Worm (Caenorhabditis elegans) whole organism, L2 larva: Measurements from ENCODE around the gene B0353.1.

Experiments
- F13H6.1 ChIP-seq: sonication (generic microtip); optimal IDR thresholded peaks from 2 replicates; lab custom pipeline; 2016; ENCODE audit warnings: missing genetic modification characterization, missing compliant biosample characterization
- R02D3.7 ChIP-seq: fragments of 150-350 bp; optimal IDR thresholded peaks from 2 replicates; lab custom pipeline; 2014; ENCODE audit warnings: missing biosample characterization, missing genetic modification characterization
- Y55F3AM.14 ChIP-seq: fragments of 200-800 bp; sonication (Bioruptor generic); optimal IDR thresholded peaks from 2 replicates; lab custom pipeline; 2018; ENCODE audit warnings: mild to moderate bottlenecking, missing genetic modification characterization, missing compliant biosample characterization
- alr-1 ChIP-seq: fragments of 150-350 bp; optimal IDR thresholded peaks from 2 replicates; lab custom pipeline; 2014; ENCODE audit warnings: missing biosample characterization, missing genetic modification characterization
- aly-2 ChIP-seq: fragments of 150-350 bp; optimal IDR thresholded peaks from 2 replicates; lab custom pipeline; 2014; ENCODE audit warnings: missing biosample characterization, missing genetic modification characterization
- blmp-1 ChIP-seq: sonication (generic microtip); optimal IDR thresholded peaks from 2 replicates; lab custom pipeline; 2017; ENCODE audit warnings: missing genetic modification characterization, mild to moderate bottlenecking, missing compliant biosample characterization, antibody characterized with exemption, moderate library complexity; ENCODE audit not compliant: insufficient read depth
- ceh-16 ChIP-seq: fragments of 150-350 bp; optimal IDR thresholded peaks from 2 replicates; lab custom pipeline; 2014; ENCODE audit warnings: missing biosample characterization, missing genetic modification characterization
- ceh-82 ChIP-seq: fragments of 150-350 bp; optimal IDR thresholded peaks from 2 replicates; lab custom pipeline; 2014; ENCODE audit warnings: missing biosample characterization, missing genetic modification characterization
- crh-2 ChIP-seq: sonication (generic microtip); optimal IDR thresholded peaks from 2 replicates; lab custom pipeline; 2017; ENCODE audit warnings: missing biosample characterization, missing genetic modification characterization
- dmd-4 ChIP-seq: sonication (generic microtip); optimal IDR thresholded peaks from 2 replicates; lab custom pipeline; 2017; ENCODE audit warnings: missing biosample characterization, missing genetic modification characterization
- egl-27 ChIP-seq: sonication (generic microtip); optimal IDR thresholded peaks from 3 replicates; lab custom pipeline; 2017; ENCODE audit warnings: missing biosample characterization, missing genetic modification reagents, missing genetic modification characterization
- elt-1 ChIP-seq: fragments of 150-350 bp; optimal IDR thresholded peaks from 2 replicates; lab custom pipeline; 2014; ENCODE audit warnings: missing biosample characterization, missing genetic modification characterization
- elt-3 ChIP-seq: sonication (generic microtip); optimal IDR thresholded peaks from 2 replicates; lab custom pipeline; 2017; ENCODE audit warnings: missing biosample characterization, missing genetic modification characterization
- gmeb-1 ChIP-seq: fragments of 150-350 bp; optimal IDR thresholded peaks from 2 replicates; lab custom pipeline; 2014; ENCODE audit warnings: missing biosample characterization, missing genetic modification characterization
- lin-13 ChIP-seq: fragments of 150-350 bp; optimal IDR thresholded peaks from 2 replicates; lab custom pipeline; 2014; ENCODE audit warnings: missing biosample characterization, missing genetic modification reagents, missing genetic modification characterization
- lin-39 ChIP-seq: fragments of 150-350 bp; optimal IDR thresholded peaks from 2 replicates; lab custom pipeline; 2014; ENCODE audit warnings: missing biosample characterization, missing genetic modification reagents, missing genetic modification characterization
- mab-5 ChIP-seq: fragments of 150-350 bp; optimal IDR thresholded peaks from 2 replicates; lab custom pipeline; 2014; ENCODE audit warnings: missing biosample characterization, missing genetic modification characterization
- mbf-1 ChIP-seq: sonication (generic microtip); optimal IDR thresholded peaks from 2 replicates; lab custom pipeline; 2017; ENCODE audit warnings: missing biosample characterization, missing genetic modification characterization
- nhr-10 ChIP-seq: sonication (generic microtip); optimal IDR thresholded peaks from 2 replicates; lab custom pipeline; 2017; ENCODE audit warnings: missing biosample characterization, missing genetic modification characterization
- nhr-12 ChIP-seq: fragments of 150-350 bp; optimal IDR thresholded peaks from 2 replicates; lab custom pipeline; 2014; ENCODE audit warnings: missing biosample characterization, missing genetic modification characterization
- nhr-129 ChIP-seq: fragments of 150-350 bp; optimal IDR thresholded peaks from 2 replicates; lab custom pipeline; 2014; ENCODE audit warnings: missing biosample characterization, missing genetic modification characterization
- nhr-21 ChIP-seq: fragments of 150-350 bp; optimal IDR thresholded peaks from 2 replicates; lab custom pipeline; 2014; ENCODE audit warnings: missing biosample characterization, missing genetic modification characterization
- nhr-237 ChIP-seq: fragments of 150-350 bp; optimal IDR thresholded peaks from 2 replicates; lab custom pipeline; 2014; ENCODE audit warnings: missing biosample characterization, missing genetic modification characterization
- nhr-25 ChIP-seq: fragments of 150-350 bp; sonication (generic microtip); optimal IDR thresholded peaks from 3 replicates; lab custom pipeline; 2014; ENCODE audit warnings: missing biosample characterization, missing genetic modification characterization
- nhr-6 ChIP-seq: fragments of 150-350 bp; optimal IDR thresholded peaks from 2 replicates; lab custom pipeline; 2014; ENCODE audit warnings: missing biosample characterization, missing genetic modification characterization
- nhr-77 ChIP-seq: fragments of 150-350 bp; optimal IDR thresholded peaks from 2 replicates; lab custom pipeline; 2014; ENCODE audit warnings: missing biosample characterization, missing genetic modification characterization
- peb-1 ChIP-seq: fragments of 150-350 bp; optimal IDR thresholded peaks from 2 replicates; lab custom pipeline; 2014; ENCODE audit warnings: missing biosample characterization, missing genetic modification characterization
- sem-4 ChIP-seq: fragments of 150-350 bp; optimal IDR thresholded peaks from 2 replicates; lab custom pipeline; 2014; ENCODE audit warnings: missing biosample characterization, missing genetic modification reagents, missing genetic modification characterization
- skn-1 ChIP-seq: sonication (generic microtip); optimal IDR thresholded peaks from 2 replicates; lab custom pipeline; 2017; ENCODE audit warnings: missing biosample characterization, missing genetic modification characterization
- sma-3 ChIP-seq: sonication (generic microtip); optimal IDR thresholded peaks from 2 replicates; lab custom pipeline; 2016; ENCODE audit warnings: missing genetic modification reagents, missing genetic modification characterization, missing compliant biosample characterization
- sma-9 ChIP-seq, 2 experiments: fragments of 150-350 bp in 1 of 2; sonication (generic microtip) in 1 of 2; optimal IDR thresholded peaks; 2 replicates each; lab custom pipeline; 2014 to 2016; ENCODE audit warnings: missing genetic modification characterization in 2 of 2, mild to moderate bottlenecking in 1 of 2, missing biosample characterization in 1 of 2, missing compliant biosample characterization in 1 of 2, missing genetic modification reagents in 1 of 2, moderate library complexity in 1 of 2
- snpc-4 ChIP-seq: fragments of 150-350 bp; optimal IDR thresholded peaks from 2 replicates; lab custom pipeline; 2014; ENCODE audit warnings: missing biosample characterization, missing genetic modification characterization
- unc-39 ChIP-seq: fragments of 150-350 bp; optimal IDR thresholded peaks from 2 replicates; lab custom pipeline; 2014; ENCODE audit warnings: missing biosample characterization, missing genetic modification characterization
- unc-55 ChIP-seq: fragments of 150-350 bp; sonication (generic microtip); optimal IDR thresholded peaks from 3 replicates; lab custom pipeline; 2014; ENCODE audit warnings: missing biosample characterization, missing genetic modification reagents, missing genetic modification characterization
- zag-1 ChIP-seq: fragments of 150-350 bp; optimal IDR thresholded peaks from 2 replicates; lab custom pipeline; 2014; ENCODE audit warnings: missing biosample characterization, missing genetic modification characterization
- ztf-1 ChIP-seq: fragments of 200-800 bp; sonication (Bioruptor generic); conservative IDR thresholded peaks from 2 replicates; pipeline ENCODE4 v1.3.6; 2022; ENCODE audit warnings: missing genetic modification characterization, missing compliant biosample characterization
- ztf-11 ChIP-seq: sonication (generic microtip); optimal IDR thresholded peaks from 2 replicates; lab custom pipeline; 2017; ENCODE audit warnings: missing biosample characterization, missing genetic modification characterization
- ztf-4 ChIP-seq: fragments of 150-350 bp; optimal IDR thresholded peaks from 2 replicates; lab custom pipeline; 2014; ENCODE audit warnings: missing biosample characterization, missing genetic modification characterization

Gene B0353.1

ce11 chrIII:537054-537453 lies 18.7 kb upstream of the B0353.1 start:
- TF ChIP-seq Y55F3AM.14 (GFP tag; lab: Kevin White, UChicago) = no peak
- TF ChIP-seq sem-4 (tag; lab: Kevin White, UChicago) = no peak
- TF ChIP-seq nhr-77 (tag; lab: Kevin White, UChicago) = no peak
- no peak for TF ChIP-seq zag-1 (tag; lab: Kevin White, UChicago)
- no peak for TF ChIP-seq ceh-82 (tag; lab: Kevin White, UChicago)
- TF ChIP-seq sma-9 (GFP tag; optimal IDR thresholded peaks at IDR 0.05; lab: Kevin White, UChicago) = no peak
- no peak for TF ChIP-seq sma-9 (tag; optimal IDR thresholded peaks at IDR 0.05; lab: Kevin White, UChicago)
- TF ChIP-seq lin-39 = no peak
- TF ChIP-seq gmeb-1 (tag; lab: Kevin White, UChicago) = no peak
- TF ChIP-seq ceh-16 (tag; lab: Kevin White, UChicago) = no peak
- TF ChIP-seq ztf-11 (tag; lab: Kevin White, UChicago) = no peak
- TF ChIP-seq egl-27 = no peak
- no peak for TF ChIP-seq peb-1 (tag; lab: Kevin White, UChicago)
- TF ChIP-seq nhr-129 (tag; lab: Kevin White, UChicago) = no peak
- no peak for TF ChIP-seq aly-2 (tag; lab: Kevin White, UChicago)
- TF ChIP-seq unc-55 (GFP tag; lab: Kevin White, UChicago) = no peak
- TF ChIP-seq crh-2 (tag; lab: Kevin White, UChicago) = no peak
- no peak for TF ChIP-seq nhr-12 (tag; lab: Kevin White, UChicago)
- no peak for TF ChIP-seq nhr-6 (tag; lab: Kevin White, UChicago)
- TF ChIP-seq F13H6.1 = no peak

DNA sequence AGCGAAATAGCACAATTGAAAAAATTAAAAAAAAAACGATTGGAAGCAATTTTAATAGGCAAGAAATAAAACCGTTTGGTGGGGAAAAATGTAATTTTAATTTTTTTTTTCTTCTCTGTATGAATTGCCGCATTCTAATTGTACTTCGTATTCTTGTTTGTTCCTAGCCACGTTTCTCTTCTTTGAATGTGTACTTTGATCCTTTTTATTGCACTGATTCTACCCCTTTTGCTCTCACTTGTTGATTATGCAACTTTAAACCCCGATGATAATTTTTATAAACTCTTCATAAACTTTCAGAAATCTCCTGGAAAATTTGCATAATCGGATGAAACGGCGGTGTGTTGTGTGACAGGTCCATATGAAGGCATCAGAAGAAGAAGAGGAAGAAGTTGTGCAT lies 14.0 kb upstream of the B0353.1 start, which contains the start of gene T22F7.1:
TSS of gene T22F7.1 (plus strand) at position 301 of the 400 bp plus-strand sequence.
- TF ChIP-seq skn-1 = no peak
- no peak for TF ChIP-seq crh-2 (tag; lab: Kevin White, UChicago)
- TF ChIP-seq ztf-4 (tag; lab: Kevin White, UChicago) = no peak
- TF ChIP-seq mab-5 (tag; lab: Kevin White, UChicago) = no peak
- no peak for TF ChIP-seq lin-13 (GFP tag; lab: Kevin White, UChicago)
- TF ChIP-seq snpc-4 (tag; lab: Kevin White, UChicago) = no peak
- TF ChIP-seq nhr-237 = no peak

DNA sequence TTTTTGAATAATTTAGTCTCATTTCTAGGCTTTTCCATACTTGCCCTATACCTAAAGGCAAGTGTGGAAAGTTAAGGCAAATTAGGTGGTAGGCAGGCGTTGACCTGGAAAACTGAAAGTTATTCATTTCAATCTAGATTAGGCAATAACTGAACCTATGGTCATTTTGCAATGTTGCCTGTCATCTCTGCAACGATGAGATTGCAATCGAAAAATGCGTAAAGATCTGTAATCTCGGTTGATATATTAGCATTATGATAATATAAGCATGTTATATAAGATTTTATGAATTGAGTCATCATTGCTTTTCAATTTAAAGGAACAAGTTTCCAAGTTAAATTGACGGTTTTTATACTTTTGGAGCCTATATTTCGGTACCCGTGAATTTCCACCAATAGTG lies 8.0 kb upstream of the B0353.1 start:
- TF ChIP-seq alr-1 = no peak
- peak; percentile 18 for TF ChIP-seq ceh-16 (tag; lab: Kevin White, UChicago)
- peak; percentile 68 for TF ChIP-seq elt-1 (tag; lab: Kevin White, UChicago)
- TF ChIP-seq sma-3 (GFP tag; lab: Kevin White, UChicago) = no peak
- TF ChIP-seq peb-1 (tag; lab: Kevin White, UChicago) = no peak
- TF ChIP-seq, all 48 proteins: peak for 2

DNA sequence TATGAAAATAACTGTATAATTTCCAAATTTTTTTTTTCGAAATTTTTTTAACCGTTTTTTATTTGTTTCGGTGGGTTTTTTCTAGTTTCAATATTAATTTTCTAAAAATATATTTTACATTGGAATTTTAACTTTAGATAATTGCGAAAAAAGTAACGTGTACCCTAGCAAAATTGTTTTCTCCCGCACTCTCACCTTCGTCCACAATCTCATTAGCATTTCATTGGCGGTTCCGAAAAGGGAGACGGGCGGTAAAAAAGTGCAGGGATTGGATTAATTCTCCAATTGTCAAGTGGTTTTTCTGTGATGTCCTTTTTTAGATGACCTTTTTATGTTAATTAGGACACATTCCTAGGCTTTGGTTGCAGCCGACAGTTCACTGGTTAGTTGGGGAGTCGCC lies 6.5 kb upstream of the B0353.1 start:
- TF ChIP-seq crh-2 (tag; lab: Kevin White, UChicago) = no peak
- no peak for TF ChIP-seq unc-55 (GFP tag; lab: Kevin White, UChicago)
- TF ChIP-seq nhr-10 = no peak
- no peak for TF ChIP-seq ztf-11 (tag; lab: Kevin White, UChicago)
- TF ChIP-seq sma-3 (GFP tag; lab: Kevin White, UChicago) = no peak
- TF ChIP-seq R02D3.7 (tag; lab: Kevin White, UChicago) = no peak
- no peak for TF ChIP-seq blmp-1 (tag; lab: Kevin White, UChicago)
- no peak for TF ChIP-seq snpc-4 (tag; lab: Kevin White, UChicago)
- TF ChIP-seq mab-5 (tag; lab: Kevin White, UChicago) = no peak
- TF ChIP-seq nhr-21 (tag; lab: Kevin White, UChicago) = no peak

- no peak for TF ChIP-seq mbf-1 (tag; lab: Kevin White, UChicago)
- no peak for TF ChIP-seq nhr-25 (tag; lab: Kevin White, UChicago)
- no peak for TF ChIP-seq sem-4 (tag; lab: Kevin White, UChicago)
- TF ChIP-seq dmd-4 (tag; lab: Kevin White, UChicago) = no peak
- TF ChIP-seq lin-13 (GFP tag; lab: Kevin White, UChicago) = no peak
- TF ChIP-seq ztf-1 (GFP tag; lab: Robert Waterston, UW) = no peak
- TF ChIP-seq F13H6.1 = no peak
- no peak for TF ChIP-seq elt-3 (tag; lab: Kevin White, UChicago)
- no peak for TF ChIP-seq nhr-21 (tag; lab: Kevin White, UChicago)
- no peak for TF ChIP-seq ceh-16 (tag; lab: Kevin White, UChicago)
- no peak for TF ChIP-seq ztf-4 (tag; lab: Kevin White, UChicago)
- no peak for TF ChIP-seq Y55F3AM.14 (GFP tag; lab: Kevin White, UChicago)
- no peak for TF ChIP-seq ztf-11 (tag; lab: Kevin White, UChicago)
- TF ChIP-seq unc-39 = no peak
- TF ChIP-seq nhr-129 (tag; lab: Kevin White, UChicago) = no peak
Observed at ce11 chrIII:558083-558482, 2.3 kb downstream of the B0353.1 start.
